Fruit fly (Drosophila melanogaster) whole organism, prepupa: Measurements from ENCODE around the gene ens.

Source experiments
- Blimp-1 ChIP-seq: fragments of 200-800 bp; sonication (Bioruptor generic); optimal IDR thresholded peaks from 3 replicates; lab custom pipeline; 2017; ENCODE audit warnings: missing biosample characterization, missing genetic modification characterization, mild to moderate bottlenecking, moderate library complexity, missing genetic modification reagents
- CG10631 ChIP-seq: fragments of 200-800 bp; sonication (Bioruptor generic); optimal IDR thresholded peaks from 2 replicates; lab custom pipeline; 2016; ENCODE audit warnings: missing biosample characterization, missing genetic modification characterization
- CG11294 ChIP-seq: fragments of 200-800 bp; sonication (Bioruptor generic); IDR thresholded peaks from 2 replicates; pipeline ENCODE4 v1.3.6; 2022; ENCODE audit warnings: missing biosample characterization, missing genetic modification characterization
- CG11762 ChIP-seq: fragments of 200-800 bp; sonication (Bioruptor generic); optimal IDR thresholded peaks from 3 replicates; lab custom pipeline; 2016; ENCODE audit warnings: missing biosample characterization, missing genetic modification characterization; ENCODE audit not compliant: insufficient read depth
- CG15336 ChIP-seq: fragments of 200-800 bp; sonication (Bioruptor generic); IDR thresholded peaks from 2 replicates; pipeline ENCODE4 v1.3.6; 2022; ENCODE audit warnings: missing biosample characterization, missing genetic modification characterization
- CG1621 ChIP-seq: fragments of 200-800 bp; sonication (Bioruptor generic); optimal IDR thresholded peaks from 3 replicates; lab custom pipeline; 2018; ENCODE audit warnings: missing biosample characterization, mild to moderate bottlenecking, missing genetic modification characterization
- CG3032 ChIP-seq: fragments of 200-800 bp; optimal IDR thresholded peaks from 2 replicates; lab custom pipeline; 2019; ENCODE audit warnings: missing biosample characterization, mild to moderate bottlenecking, missing genetic modification characterization, moderate library complexity
- CG31627 ChIP-seq: fragments of 200-800 bp; sonication (Bioruptor generic); optimal IDR thresholded peaks from 3 replicates; lab custom pipeline; 2016; ENCODE audit warnings: missing biosample characterization, missing genetic modification characterization
- CG32006 ChIP-seq: fragments of 200-800 bp; sonication (Bioruptor generic); optimal IDR thresholded peaks from 3 replicates; lab custom pipeline; 2017; ENCODE audit warnings: missing biosample characterization, mild to moderate bottlenecking, missing genetic modification characterization
- CG34406 ChIP-seq: fragments of 200-800 bp; sonication (Bioruptor generic); optimal IDR thresholded peaks from 3 replicates; lab custom pipeline; 2016; ENCODE audit warnings: missing biosample characterization, missing genetic modification characterization
- CG3919 ChIP-seq: fragments of 200-800 bp; sonication (Bioruptor generic); optimal IDR thresholded peaks from 3 replicates; lab custom pipeline; 2016; ENCODE audit warnings: missing biosample characterization, missing genetic modification characterization
- CG6276 ChIP-seq: fragments of 200-800 bp; sonication (Bioruptor generic); optimal IDR thresholded peaks from 2 replicates; lab custom pipeline; 2017; ENCODE audit warnings: missing biosample characterization, mild to moderate bottlenecking, missing genetic modification characterization
- CG6808 ChIP-seq: fragments of 200-800 bp; sonication (Bioruptor generic); optimal IDR thresholded peaks from 3 replicates; lab custom pipeline; 2017; ENCODE audit warnings: missing biosample characterization, missing genetic modification characterization, mild to moderate bottlenecking, moderate library complexity, missing genetic modification reagents
- CG7368 ChIP-seq: fragments of 200-800 bp; sonication (Bioruptor generic); optimal IDR thresholded peaks from 3 replicates; lab custom pipeline; 2016; ENCODE audit warnings: missing biosample characterization, missing genetic modification characterization
- CG8319 ChIP-seq: fragments of 200-800 bp; sonication (Bioruptor generic); optimal IDR thresholded peaks from 3 replicates; lab custom pipeline; 2016; ENCODE audit warnings: missing biosample characterization, missing genetic modification characterization
- Eip93F ChIP-seq: fragments of 200-800 bp; sonication (Bioruptor generic); optimal IDR thresholded peaks from 2 replicates; lab custom pipeline; 2016; ENCODE audit warnings: missing biosample characterization, mild to moderate bottlenecking, missing genetic modification characterization
- Ets21C ChIP-seq: fragments of 200-800 bp; sonication (Bioruptor generic); optimal IDR thresholded peaks from 3 replicates; lab custom pipeline; 2016; ENCODE audit warnings: missing biosample characterization, missing genetic modification characterization
- Ets96B ChIP-seq: fragments of 200-800 bp; optimal IDR thresholded peaks from 2 replicates; lab custom pipeline; 2019; ENCODE audit warnings: missing biosample characterization, mild to moderate bottlenecking, missing genetic modification characterization, moderate library complexity
- Met ChIP-seq: fragments of 200-800 bp; sonication (Bioruptor generic); optimal IDR thresholded peaks from 3 replicates; lab custom pipeline; 2016; ENCODE audit warnings: missing biosample characterization, missing genetic modification characterization
- Sox102F ChIP-seq: fragments of 200-800 bp; sonication (Bioruptor generic); optimal IDR thresholded peaks from 2 replicates; lab custom pipeline; 2016; ENCODE audit warnings: missing biosample characterization, mild to moderate bottlenecking, missing genetic modification characterization
- Sox14 ChIP-seq: fragments of 200-800 bp; sonication (Bioruptor generic); optimal IDR thresholded peaks from 3 replicates; lab custom pipeline; 2016; ENCODE audit warnings: missing biosample characterization, missing genetic modification characterization
- Sox15 ChIP-seq: fragments of 200-800 bp; sonication (Bioruptor generic); optimal IDR thresholded peaks from 3 replicates; lab custom pipeline; 2016; ENCODE audit warnings: missing biosample characterization, missing genetic modification characterization
- acj6 ChIP-seq: fragments of 200-800 bp; sonication (Bioruptor generic); optimal IDR thresholded peaks from 3 replicates; lab custom pipeline; 2016; ENCODE audit warnings: missing biosample characterization, missing genetic modification characterization
- cyc ChIP-seq: fragments of 200-800 bp; sonication (Bioruptor generic); optimal IDR thresholded peaks from 3 replicates; lab custom pipeline; 2016; ENCODE audit warnings: missing biosample characterization, missing genetic modification characterization
- dac ChIP-seq: fragments of 200-800 bp; sonication (Bioruptor generic); optimal IDR thresholded peaks from 2 replicates; lab custom pipeline; 2017; ENCODE audit warnings: missing biosample characterization, mild to moderate bottlenecking, missing genetic modification characterization
- eg ChIP-seq: fragments of 200-800 bp; sonication (Bioruptor generic); IDR thresholded peaks from 3 replicates; pipeline ENCODE4 v1.3.6; 2022; ENCODE audit warnings: missing biosample characterization, missing genetic modification characterization
- esn ChIP-seq: fragments of 200-800 bp; sonication (Bioruptor generic); optimal IDR thresholded peaks from 2 replicates; lab custom pipeline; 2016; ENCODE audit warnings: missing biosample characterization, mild to moderate bottlenecking, missing genetic modification characterization, moderate library complexity
- fd59A ChIP-seq: fragments of 200-800 bp; sonication (Bioruptor generic); optimal IDR thresholded peaks from 2 replicates; lab custom pipeline; 2017; ENCODE audit warnings: missing biosample characterization, mild to moderate bottlenecking, missing genetic modification characterization, missing genetic modification reagents
- fkh ChIP-seq: fragments of 200-800 bp; sonication (Bioruptor generic); optimal IDR thresholded peaks from 3 replicates; lab custom pipeline; 2017; ENCODE audit warnings: missing biosample characterization, mild to moderate bottlenecking, missing genetic modification characterization, moderate library complexity
- lz ChIP-seq: fragments of 200-800 bp; sonication (Bioruptor generic); optimal IDR thresholded peaks from 3 replicates; lab custom pipeline; 2016; ENCODE audit warnings: missing biosample characterization, missing genetic modification characterization
- net ChIP-seq: fragments of 200-800 bp; sonication (Bioruptor generic); optimal IDR thresholded peaks from 3 replicates; lab custom pipeline; 2016; ENCODE audit warnings: missing biosample characterization, missing genetic modification characterization
- salr ChIP-seq, 2 experiments: fragments of 200-800 bp; sonication (Bioruptor generic); optimal IDR thresholded peaks; 3 replicates each; lab custom pipeline; 2016 to 2018; ENCODE audit warnings: missing biosample characterization in 2 of 2, missing genetic modification characterization in 2 of 2, mild to moderate bottlenecking in 1 of 2
- spab ChIP-seq: fragments of 200-800 bp; sonication (Bioruptor generic); optimal IDR thresholded peaks from 2 replicates; lab custom pipeline; 2017; ENCODE audit warnings: missing biosample characterization, mild to moderate bottlenecking, missing genetic modification characterization, missing genetic modification reagents
- ss ChIP-seq, 2 experiments: fragments of 200-800 bp; sonication (Bioruptor generic); optimal IDR thresholded peaks; 2 replicates in 1 of 2; 3 replicates in 1 of 2; lab custom pipeline; 2017 to 2018; ENCODE audit warnings: mild to moderate bottlenecking in 2 of 2, missing biosample characterization in 2 of 2, missing genetic modification characterization in 2 of 2, moderate library complexity in 1 of 2
- svp ChIP-seq: fragments of 200-800 bp; sonication (Bioruptor generic); peaks from one replicate; lab custom pipeline; 2016; ENCODE audit warnings: missing biosample characterization, missing genetic modification characterization
- topi ChIP-seq: fragments of 200-800 bp; sonication (Bioruptor generic); optimal IDR thresholded peaks from 3 replicates; lab custom pipeline; 2016; ENCODE audit warnings: missing biosample characterization, missing genetic modification characterization
- vri ChIP-seq: fragments of 200-800 bp; sonication (Bioruptor generic); optimal IDR thresholded peaks from 3 replicates; lab custom pipeline; 2016; ENCODE audit warnings: missing biosample characterization, mild to moderate bottlenecking, missing genetic modification characterization

Gene ens

dm6 chr3L:4088694-4089190, 45.6 kb downstream of the ens start, which contains the start of gene Gad1:
Gene Gad1, minus strand, starts transcription at chr3L:4088744.
- TF ChIP-seq CG6276 (GFP tag; lab: Kevin White, UChicago) (no peak), eg (GFP tag; lab: Robert Waterston, UW) (no peak), CG32006 (GFP tag; lab: Kevin White, UChicago) (no peak), CG11294 (GFP tag; lab: Robert Waterston, UW) (no peak), vri (GFP tag; lab: Kevin White, UChicago) (no peak), Met (GFP tag; lab: Kevin White, UChicago) (no peak), salr (GFP tag; optimal IDR thresholded peaks at IDR 0.05; lab: Kevin White, UChicago) (no peak), topi (GFP tag; lab: Kevin White, UChicago) (no peak), Eip93F (GFP tag; lab: Kevin White, UChicago) (no peak), CG10631 (GFP tag; lab: Kevin White, UChicago) (no peak), esn (GFP tag; lab: Kevin White, UChicago) (no peak), CG31627 (GFP tag; lab: Kevin White, UChicago) (no peak), Ets21C (no peak), fkh (no peak), Sox14 (GFP tag; lab: Kevin White, UChicago) (no peak)

- TF ChIP-seq CG3032 (no peak), esn (GFP tag; lab: Kevin White, UChicago) (no peak), CG6808 (no peak), Blimp-1 (GFP tag; lab: Kevin White, UChicago) (no peak), topi (GFP tag; lab: Kevin White, UChicago) (no peak), Sox102F (GFP tag; lab: Kevin White, UChicago) (no peak), vri (GFP tag; lab: Kevin White, UChicago) (no peak), acj6 (GFP tag; lab: Kevin White, UChicago) (no peak), net (no peak)
- TF ChIP-seq, all 60 proteins: peak for 0
Measured at dm6 chr3L:4087281-4087680, 47.1 kb downstream of the ens start, which contains the start of gene CG14989. Gene CG14989, plus strand, starts transcription at chr3L:4087581.

- no peak for TF ChIP-seq salr (GFP tag; optimal IDR thresholded peaks at IDR 0.05; lab: Kevin White, UChicago)
- TF ChIP-seq svp (GFP tag; lab: Kevin White, UChicago), result no peak
Measured at dm6 chr3L:4085867-4086266, 48.5 kb downstream of the ens start.

DNA sequence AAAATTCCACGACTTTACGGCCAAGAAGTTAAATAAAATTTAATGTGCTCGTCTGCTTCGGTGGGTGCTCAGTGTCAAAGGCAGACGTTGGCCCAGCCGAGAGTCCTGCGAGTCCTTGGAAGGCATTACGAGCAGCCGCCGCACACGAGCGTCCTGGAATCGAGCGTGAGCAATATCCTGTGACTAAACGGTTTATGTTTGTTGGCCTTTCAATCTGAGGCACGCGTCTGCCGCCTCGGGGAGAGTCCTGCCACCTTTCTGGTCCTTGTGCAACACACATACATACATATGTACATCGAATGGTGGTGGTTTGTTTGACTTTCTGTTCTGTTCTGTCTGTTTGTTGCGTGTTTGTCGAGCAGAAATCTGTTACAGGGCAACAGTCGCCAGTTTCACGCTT, 50.9 kb downstream of the ens start:
- TF ChIP-seq CG11294 (GFP tag; lab: Robert Waterston, UW) (no peak), CG1621 (tag; lab: Kevin White, UChicago) (no peak), Eip93F (GFP tag; lab: Kevin White, UChicago) (no peak), lz (GFP tag; lab: Kevin White, UChicago) (no peak), CG3032 (no peak), esn (GFP tag; lab: Kevin White, UChicago) (no peak), Blimp-1 (GFP tag; lab: Kevin White, UChicago) (no peak), cyc (GFP tag; lab: Kevin White, UChicago) (no peak)

dm6 chr3L:4081243-4081642, 53.1 kb downstream of the ens start:
- TF ChIP-seq Ets96B (tag; lab: Kevin White, UChicago), result no peak
- no peak for TF ChIP-seq CG10631 (GFP tag; lab: Kevin White, UChicago)
- TF ChIP-seq CG31627 (GFP tag; lab: Kevin White, UChicago), result no peak
- TF ChIP-seq CG8319 (GFP tag; lab: Kevin White, UChicago), result no peak
- TF ChIP-seq fd59A (GFP tag; lab: Kevin White, UChicago), result no peak
- no peak for TF ChIP-seq dac (GFP tag; lab: Kevin White, UChicago)
- no peak for TF ChIP-seq CG11762 (GFP tag; lab: Kevin White, UChicago)
- no peak for TF ChIP-seq acj6 (GFP tag; lab: Kevin White, UChicago)
- TF ChIP-seq CG15336 (GFP tag; lab: Robert Waterston, UW), result no peak
- TF ChIP-seq spab, result no peak
- TF ChIP-seq topi (GFP tag; lab: Kevin White, UChicago), result no peak
- no peak for TF ChIP-seq net
- TF ChIP-seq CG34406 (GFP tag; lab: Kevin White, UChicago), result no peak
- no peak for TF ChIP-seq CG6808
- TF ChIP-seq ss (GFP tag; optimal IDR thresholded peaks at IDR 0.05; lab: Kevin White, UChicago), result no peak
- TF ChIP-seq CG7368 (GFP tag; lab: Kevin White, UChicago), result no peak
- no peak for TF ChIP-seq CG3919 (GFP tag; lab: Kevin White, UChicago)
- no peak for TF ChIP-seq eg (GFP tag; lab: Robert Waterston, UW)
- TF ChIP-seq Sox14 (GFP tag; lab: Kevin White, UChicago), result no peak
- TF ChIP-seq Sox15 (GFP tag; lab: Kevin White, UChicago), result no peak
- TF ChIP-seq, all 60 proteins: peak for 0
